Worm (Caenorhabditis elegans) whole organism, midembryonic: ENCODE measurements around the gene C50F4.16.

ENCODE experiments used
- T22C8.4 ChIP-seq: fragments of 200-800 bp; sonication (Bioruptor generic); IDR thresholded peaks from 2 replicates; pipeline ENCODE4 v1.3.6; 2022; ENCODE audit warnings: missing genetic modification characterization, missing compliant biosample characterization
- cog-1 ChIP-seq: sonication (generic microtip); optimal IDR thresholded peaks from 2 replicates; lab custom pipeline; 2016; ENCODE audit warnings: missing genetic modification characterization, missing compliant biosample characterization
- flt-1 ChIP-seq: fragments of 200-800 bp; sonication (Bioruptor generic); IDR thresholded peaks from 2 replicates; pipeline ENCODE4 v1.3.6; 2022; ENCODE audit warnings: missing genetic modification characterization, missing compliant biosample characterization
- tab-1 ChIP-seq: fragments of 200-800 bp; sonication (Bioruptor generic); IDR thresholded peaks from 2 replicates; pipeline ENCODE4 v1.3.6; 2022; ENCODE audit warnings: missing genetic modification characterization, missing compliant biosample characterization
- ztf-29 ChIP-seq: fragments of 200-800 bp; sonication (Bioruptor generic); IDR thresholded peaks from 2 replicates; pipeline ENCODE4 v1.3.6; 2022; ENCODE audit warnings: missing genetic modification reagents, missing genetic modification characterization, missing compliant biosample characterization

ce11 chrV:9545238-9545709, 3.9 kb upstream of the C50F4.16 start, which contains the start of the genes his-35 and his-41:
- no peak for TF ChIP-seq tab-1
- TF ChIP-seq cog-1 (tag; lab: Kevin White, UChicago): no peak
- TF ChIP-seq flt-1 (GFP tag; lab: Robert Waterston, UW): 0 out of 2 replicates have a peak, but pooled peaks have one; percentile 9
- peak; percentile 46 for TF ChIP-seq T22C8.4 (GFP tag; lab: Robert Waterston, UW)
- TF ChIP-seq ztf-29 (GFP tag; lab: Robert Waterston, UW): 0 out of 2 replicates have a peak, but pooled peaks have one; percentile 20
